Worm (Caenorhabditis elegans) whole organism, L3 larva: ENCODE measurements around the gene nspb-9.

Source experiments
- fos-1 ChIP-seq: fragments of 150-350 bp; optimal IDR thresholded peaks from 2 replicates; lab custom pipeline; 2014; ENCODE audit warnings: missing biosample characterization, missing genetic modification characterization
- nfya-1 ChIP-seq: sonication (generic microtip); optimal IDR thresholded peaks from 2 replicates; lab custom pipeline; 2017; ENCODE audit warnings: missing genetic modification characterization, mild to moderate bottlenecking, missing compliant biosample characterization, antibody characterized with exemption, moderate library complexity; ENCODE audit not compliant: insufficient read depth
- nhr-28 ChIP-seq: fragments of 150-350 bp; optimal IDR thresholded peaks from 2 replicates; lab custom pipeline; 2014; ENCODE audit warnings: missing biosample characterization, missing genetic modification characterization
- pha-4 ChIP-seq: fragments of 150-350 bp; optimal IDR thresholded peaks from 2 replicates; lab custom pipeline; 2014; ENCODE audit warnings: missing biosample characterization, missing genetic modification reagents, missing genetic modification characterization
- pqm-1 ChIP-seq: fragments of 150-350 bp; optimal IDR thresholded peaks from 2 replicates; lab custom pipeline; 2017; ENCODE audit warnings: missing biosample characterization, missing genetic modification characterization, inconsistent platforms
- unc-62 ChIP-seq: fragments of 150-350 bp; sonication (generic microtip); optimal IDR thresholded peaks from 4 replicates; lab custom pipeline; 2014; ENCODE audit warnings: missing biosample characterization, missing genetic modification reagents, missing genetic modification characterization
- ztf-11 ChIP-seq: fragments of 150-350 bp; optimal IDR thresholded peaks from 2 replicates; lab custom pipeline; 2014; ENCODE audit warnings: missing biosample characterization, missing genetic modification characterization

- no peak for TF ChIP-seq unc-62 (GFP tag; lab: Kevin White, UChicago)
- no peak for TF ChIP-seq nhr-28
- no peak for TF ChIP-seq nfya-1
- TF ChIP-seq ztf-11 (tag; lab: Kevin White, UChicago), result no peak
- no peak for TF ChIP-seq fos-1 (tag; lab: Kevin White, UChicago)
- no peak for TF ChIP-seq pha-4 (tag; lab: Kevin White, UChicago)
- TF ChIP-seq pqm-1, result no peak
Observed at ce11 chrII:14605479-14605878, 24.8 kb downstream of the nspb-9 start, which contains the start of gene F19H8.2.
